Fruit fly (Drosophila melanogaster): ENCODE measurements around the gene aly.

The aly gene

dm6 chr3L:3045256-3045743, 19.0 kb upstream of the aly start (continued):
- TF ChIP-seq Atf3 (GFP tag; optimal IDR thresholded peaks at IDR 0.05) (no peak), Hmx (GFP tag; optimal IDR thresholded peaks at IDR 0.05) (no peak), D19A (tag; optimal IDR thresholded peaks at IDR 0.05) (peak; percentile 31), Med (GFP tag) (peak; percentile 59), unpg (GFP tag; optimal IDR thresholded peaks at IDR 0.05) (peak; percentile 43), dpn (GFP tag; optimal IDR thresholded peaks at IDR 0.05) (peak in 1 of 2 experiments; percentile 33), crp (GFP tag; optimal IDR thresholded peaks at IDR 0.05) (no peak), E2f1 (GFP tag; IDR thresholded peaks at IDR 0.05) (peak; percentile 41; the same call in 1 of the 2 replicates), CG1603 (tag; optimal IDR thresholded peaks at IDR 0.05) (peak; percentile 13), CG9215 (GFP tag; IDR thresholded peaks at IDR 0.05) (peak; percentile 5; the same call in 1 of the 2 replicates), Aef1 (GFP tag; IDR thresholded peaks at IDR 0.05) (peak; percentile 25; the same call in 1 of the 3 replicates), CG11504 (tag; optimal IDR thresholded peaks at IDR 0.05) (peak; percentile 70), Meics (GFP tag; optimal IDR thresholded peaks at IDR 0.05) (peak; percentile 37), sd (tag; optimal IDR thresholded peaks at IDR 0.05) (peak; percentile 36), Hr51 (GFP tag; optimal IDR thresholded peaks at IDR 0.05) (peak in 1 of 2 experiments; percentile 69), HLH3B (GFP tag; IDR thresholded peaks at IDR 0.05) (peak; percentile 33; the same call in 1 of the 2 replicates), vnd (GFP tag; IDR thresholded peaks at IDR 0.05; ENCODE audit: partially characterized antibody) (no peak), corto (GFP tag; optimal IDR thresholded peaks at IDR 0.05) (peak; percentile 88), pan (optimal IDR thresholded peaks at IDR 0.05) (no peak), pan (GFP tag; optimal IDR thresholded peaks at IDR 0.05 in 1 of 2, IDR thresholded peaks at IDR 0.05 in 1 of 2) (peak in 1 of 2 experiments; percentile 60), gem (tag; optimal IDR thresholded peaks at IDR 0.05) (peak; percentile 67), kah (GFP tag; optimal IDR thresholded peaks at IDR 0.05) (peak; percentile 71), ttk (GFP tag; IDR thresholded peaks at IDR 0.05) (0 out of 2 replicates have a peak, but pooled peaks have one; percentile 15), CG8359 (GFP tag; optimal IDR thresholded peaks at IDR 0.05; ENCODE audit: borderline replicate concordance) (peak; percentile 16), Nf-YC (tag; optimal IDR thresholded peaks at IDR 0.05) (peak; percentile 13), NK7.1 (GFP tag; optimal IDR thresholded peaks at IDR 0.05) (no peak), Nf-YB (GFP tag; optimal IDR thresholded peaks at IDR 0.05) (peak; percentile 12), fd3F (GFP tag; optimal IDR thresholded peaks at IDR 0.05) (peak; percentile 23), dmrt11E (tag; optimal IDR thresholded peaks at IDR 0.05) (peak; percentile 28), CG10979 (tag; optimal IDR thresholded peaks at IDR 0.05) (peak; percentile 42), CG18599 (GFP tag; optimal IDR thresholded peaks at IDR 0.05) (peak; percentile 8), CG15269 (tag; optimal IDR thresholded peaks at IDR 0.05) (peak; percentile 57), CG13424 (tag; optimal IDR thresholded peaks at IDR 0.05) (peak; percentile 34), NfI (GFP tag; optimal IDR thresholded peaks at IDR 0.05) (peak; percentile 13), CG13624 (GFP tag; optimal IDR thresholded peaks at IDR 0.05) (no peak), Ptx1 (GFP tag; IDR thresholded peaks at IDR 0.05) (peak; percentile 56), CG17385 (GFP tag; optimal IDR thresholded peaks at IDR 0.05) (peak; percentile 44), CG12659 (GFP tag; optimal IDR thresholded peaks at IDR 0.05) (peak; percentile 40), CG30403 (GFP tag; optimal IDR thresholded peaks at IDR 0.05) (peak; percentile 27), CG9797 (GFP tag; optimal IDR thresholded peaks at IDR 0.05) (no peak), CG10366 (GFP tag; IDR thresholded peaks at IDR 0.05) (0 out of 2 replicates have a peak, but pooled peaks have one; percentile 16), CG13775 (GFP tag; optimal IDR thresholded peaks at IDR 0.05) (peak; percentile 17), onecut (GFP tag; IDR thresholded peaks at IDR 0.05) (no peak), gsb-n (tag; optimal IDR thresholded peaks at IDR 0.05) (no peak), CG1233 (GFP tag; optimal IDR thresholded peaks at IDR 0.05) (peak; percentile 35), slp2 (GFP tag; optimal IDR thresholded peaks at IDR 0.05) (no peak), grau (tag; optimal IDR thresholded peaks at IDR 0.05) (peak; percentile 56), Eip74EF (GFP tag; optimal IDR thresholded peaks at IDR 0.05) (peak in 1 of 2 experiments; percentile 47)

Data from whole organism, embryonic.